Worm (Caenorhabditis elegans) whole organism, early embryonic: ENCODE measurements around the gene irld-25.
"Not testable (repeated sequence)": the region's sequence is repeated elsewhere in the genome, so short reads cannot be mapped to it uniquely, and the experiment has no call there.

ENCODE experiments used
- B0310.2 ChIP-seq: sonication (generic microtip); optimal IDR thresholded peaks from 2 replicates; lab custom pipeline; 2016; ENCODE audit warnings: mild to moderate bottlenecking, missing genetic modification characterization, missing compliant biosample characterization
- F13C5.2 ChIP-seq: sonication (generic microtip); optimal IDR thresholded peaks from 2 replicates; lab custom pipeline; 2017; ENCODE audit warnings: mild to moderate bottlenecking, missing genetic modification characterization, inconsistent platforms, missing compliant biosample characterization
- aly-1 ChIP-seq: sonication (generic microtip); optimal IDR thresholded peaks from 2 replicates; lab custom pipeline; 2016; ENCODE audit warnings: missing genetic modification characterization, missing compliant biosample characterization
- ama-1 ChIP-seq: fragments of 150-350 bp; optimal IDR thresholded peaks from 2 replicates; lab custom pipeline; 2014
- ceh-13 ChIP-seq: fragments of 200-800 bp; sonication (Bioruptor generic); optimal IDR thresholded peaks from 2 replicates; lab custom pipeline; 2018; ENCODE audit warnings: mild to moderate bottlenecking, missing genetic modification characterization, missing compliant biosample characterization
- ceh-36 ChIP-seq: sonication (generic microtip); optimal IDR thresholded peaks from 2 replicates; lab custom pipeline; 2016; ENCODE audit warnings: missing genetic modification characterization, inconsistent platforms, missing compliant biosample characterization
- ets-7 ChIP-seq: sonication (generic microtip); optimal IDR thresholded peaks from 2 replicates; lab custom pipeline; 2016; ENCODE audit warnings: missing genotype, missing genetic modification characterization, missing compliant biosample characterization
- flt-1 ChIP-seq: fragments of 200-800 bp; sonication (Bioruptor generic); IDR thresholded peaks from 2 replicates; pipeline ENCODE4 v1.3.6; 2022; ENCODE audit warnings: missing genetic modification characterization, missing compliant biosample characterization
- hmbx-1 ChIP-seq: sonication (generic microtip); optimal IDR thresholded peaks from 2 replicates; lab custom pipeline; 2016; ENCODE audit warnings: mild to moderate bottlenecking, missing genetic modification characterization, missing compliant biosample characterization
- hmg-4 ChIP-seq: fragments of 200-800 bp; sonication (Bioruptor generic); optimal IDR thresholded peaks from 2 replicates; lab custom pipeline; 2018; ENCODE audit warnings: mild to moderate bottlenecking, missing genetic modification characterization, missing compliant biosample characterization
- hnd-1 ChIP-seq: sonication (generic microtip); optimal IDR thresholded peaks from 2 replicates; lab custom pipeline; 2016; ENCODE audit warnings: missing genetic modification characterization, missing compliant biosample characterization
- pes-1 ChIP-seq: fragments of 200-800 bp; sonication (Bioruptor generic); IDR thresholded peaks from 2 replicates; pipeline ENCODE4 v1.3.6; 2022; ENCODE audit warnings: missing genetic modification reagents, missing genetic modification characterization, missing compliant biosample characterization
- scrt-1 ChIP-seq: fragments of 200-800 bp; sonication (Bioruptor generic); IDR thresholded peaks from 2 replicates; pipeline ENCODE4 v1.3.6; 2022; ENCODE audit warnings: missing genetic modification characterization, missing compliant biosample characterization
- sea-1 ChIP-seq: fragments of 200-800 bp; sonication (Bioruptor generic); conservative IDR thresholded peaks from 2 replicates; pipeline ENCODE4 v1.3.6; 2022; ENCODE audit warnings: missing genetic modification characterization, missing compliant biosample characterization
- tbx-11 ChIP-seq: fragments of 200-800 bp; sonication (Bioruptor generic); IDR thresholded peaks from 2 replicates; pipeline ENCODE4 v1.3.6; 2022; ENCODE audit warnings: missing genetic modification characterization, missing compliant biosample characterization
- tbx-37 ChIP-seq: fragments of 200-800 bp; sonication (Bioruptor generic); conservative IDR thresholded peaks from 2 replicates; pipeline ENCODE4 v1.3.6; 2022; ENCODE audit warnings: missing genetic modification reagents, missing genetic modification characterization, missing compliant biosample characterization
- tra-4 ChIP-seq: sonication (generic microtip); optimal IDR thresholded peaks from 2 replicates; lab custom pipeline; 2017; ENCODE audit warnings: missing genetic modification characterization, missing compliant biosample characterization

The irld-25 gene

ce11 chrV:15197955-15198354 lies 23.5 kb upstream of the irld-25 start, which contains the start of gene srw-1:
Gene srw-1 (plus strand): TSS chrV:15198255.
- TF ChIP-seq scrt-1 (no peak), tbx-37 (GFP tag; lab: Robert Waterston, UW) (no peak), ets-7 (no peak), ceh-36 (tag; lab: Kevin White, UChicago) (no peak), tra-4 (tag; lab: Kevin White, UChicago) (no peak), aly-1 (tag; lab: Kevin White, UChicago) (no peak), hmg-4 (GFP tag; lab: Kevin White, UChicago) (no peak), hmbx-1 (tag; lab: Kevin White, UChicago) (no peak)

- TF ChIP-seq hmg-4 (GFP tag; lab: Kevin White, UChicago) (no peak), sea-1 (GFP tag; lab: Robert Waterston, UW) (no peak), ama-1 (lab: Kevin White, UChicago) (no peak), tbx-11 (no peak), scrt-1 (no peak), tbx-37 (GFP tag; lab: Robert Waterston, UW) (no peak), B0310.2 (no peak), pes-1 (GFP tag; lab: Robert Waterston, UW) (no peak), flt-1 (GFP tag; lab: Robert Waterston, UW) (no peak), F13C5.2 (tag; lab: Kevin White, UChicago) (no peak), ceh-36 (tag; lab: Kevin White, UChicago) (no peak)
Measured at ce11 chrV:15199768-15200167, 21.7 kb upstream of the irld-25 start, which contains the start of gene Y75B12B.10. Gene Y75B12B.10 (plus strand): TSS chrV:15200068.

ce11 chrV:15207681-15208080 lies 13.7 kb upstream of the irld-25 start, which contains the start of gene C41G6.12:
Gene C41G6.12 (minus strand): TSS chrV:15207781.
- not testable (repeated sequence) for TF ChIP-seq tbx-37 (GFP tag; lab: Robert Waterston, UW); ets-7; flt-1 (GFP tag; lab: Robert Waterston, UW)

ce11 chrV:15211869-15212268 lies 9.6 kb upstream of the irld-25 start, which contains the start of gene sri-24:
Gene sri-24 (plus strand): TSS chrV:15212169.
- TF ChIP-seq scrt-1; ets-7; pes-1 (GFP tag; lab: Robert Waterston, UW): not testable (repeated sequence)

DNA sequence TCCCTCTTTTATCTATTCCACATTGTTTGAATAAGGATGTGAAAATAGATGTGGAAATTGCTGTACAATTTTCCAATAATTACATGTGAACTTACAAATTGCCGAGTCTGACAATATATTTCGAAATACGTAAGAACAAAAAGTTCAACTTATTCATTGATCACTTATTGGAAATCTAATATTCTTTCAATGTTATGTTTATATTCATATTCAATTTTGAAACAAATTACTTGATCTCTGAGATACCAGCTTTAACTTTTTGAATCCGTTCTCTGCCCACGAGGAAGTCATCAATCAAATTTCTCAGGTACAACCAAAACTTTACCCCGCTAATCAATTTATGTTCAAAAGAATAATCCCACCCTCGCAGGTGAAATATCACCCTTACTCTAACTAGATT lies 6.3 kb upstream of the irld-25 start, which contains the start of gene sri-26:
Gene sri-26, plus strand, starts transcription at position 301 of the 400 bp plus-strand sequence.
- TF ChIP-seq scrt-1; aly-1 (tag; lab: Kevin White, UChicago); hnd-1 (tag; lab: Kevin White, UChicago): not testable (repeated sequence)

ce11 chrV:15216705-15217104 lies 4.7 kb upstream of the irld-25 start, which contains the start of gene sri-25:
Gene sri-25 (plus strand): TSS chrV:15217005.
- no peak for TF ChIP-seq flt-1 (GFP tag; lab: Robert Waterston, UW)
- no peak for TF ChIP-seq pes-1 (GFP tag; lab: Robert Waterston, UW)
- no peak for TF ChIP-seq tbx-37 (GFP tag; lab: Robert Waterston, UW)
- TF ChIP-seq B0310.2 = no peak
- TF ChIP-seq tra-4 (tag; lab: Kevin White, UChicago) = no peak
- TF ChIP-seq ceh-36 (tag; lab: Kevin White, UChicago) = no peak
- no peak for TF ChIP-seq ama-1 (lab: Kevin White, UChicago)
- no peak for TF ChIP-seq F13C5.2 (tag; lab: Kevin White, UChicago)
- TF ChIP-seq ets-7 = no peak
- no peak for TF ChIP-seq ceh-13 (GFP tag; lab: Kevin White, UChicago)
- TF ChIP-seq aly-1 (tag; lab: Kevin White, UChicago) = no peak
- TF ChIP-seq hmg-4 (GFP tag; lab: Kevin White, UChicago) = no peak
- TF ChIP-seq tbx-11 = no peak
- no peak for TF ChIP-seq sea-1 (GFP tag; lab: Robert Waterston, UW)
- TF ChIP-seq hmbx-1 (tag; lab: Kevin White, UChicago) = no peak
- no peak for TF ChIP-seq scrt-1

- TF ChIP-seq tbx-37 (GFP tag; lab: Robert Waterston, UW) (no peak), hmbx-1 (tag; lab: Kevin White, UChicago) (no peak), ama-1 (lab: Kevin White, UChicago) (no peak), flt-1 (GFP tag; lab: Robert Waterston, UW) (no peak), tra-4 (tag; lab: Kevin White, UChicago) (no peak), ceh-36 (tag; lab: Kevin White, UChicago) (no peak), B0310.2 (no peak), aly-1 (tag; lab: Kevin White, UChicago) (no peak)
Measured at ce11 chrV:15223668-15224067, 2.2 kb downstream of the irld-25 start, which contains the start of gene srw-24. Gene srw-24 (plus strand): TSS chrV:15223968.

DNA sequence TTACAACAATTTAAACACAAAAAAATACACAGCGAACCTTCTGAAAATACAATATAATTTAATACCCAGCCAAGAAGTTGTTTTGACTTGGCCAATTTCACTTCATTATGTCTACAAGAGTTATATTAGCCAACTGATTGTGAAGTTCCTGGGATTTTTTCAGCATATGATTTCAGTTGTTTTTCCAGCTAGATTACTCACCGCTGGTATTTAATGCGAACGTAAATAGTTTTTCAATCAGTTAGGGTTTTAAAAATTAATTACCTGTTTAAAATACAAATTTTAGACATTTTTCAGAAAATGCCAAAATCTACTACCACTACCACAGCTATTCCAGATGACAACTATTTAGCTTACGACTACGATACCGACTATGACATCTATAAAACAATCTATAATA lies 4.2 kb downstream of the irld-25 start, which contains the start of gene srw-14:
Gene srw-14, plus strand, starts transcription at position 301 of the 400 bp plus-strand sequence.
- TF ChIP-seq sea-1 (GFP tag; lab: Robert Waterston, UW) = no peak
- TF ChIP-seq hmbx-1 (tag; lab: Kevin White, UChicago) = no peak

- no peak for TF ChIP-seq B0310.2
- no peak for TF ChIP-seq tra-4 (tag; lab: Kevin White, UChicago)
- TF ChIP-seq aly-1 (tag; lab: Kevin White, UChicago) = no peak
- no peak for TF ChIP-seq hmg-4 (GFP tag; lab: Kevin White, UChicago)
- TF ChIP-seq tbx-11 = no peak
- no peak for TF ChIP-seq flt-1 (GFP tag; lab: Robert Waterston, UW)
- TF ChIP-seq scrt-1 = no peak
- TF ChIP-seq ama-1 (lab: Kevin White, UChicago) = no peak
- no peak for TF ChIP-seq F13C5.2 (tag; lab: Kevin White, UChicago)
- no peak for TF ChIP-seq ets-7
- no peak for TF ChIP-seq pes-1 (GFP tag; lab: Robert Waterston, UW)
- no peak for TF ChIP-seq hmbx-1 (tag; lab: Kevin White, UChicago)
- no peak for TF ChIP-seq ceh-13 (GFP tag; lab: Kevin White, UChicago)
- no peak for TF ChIP-seq tbx-37 (GFP tag; lab: Robert Waterston, UW)
- TF ChIP-seq hnd-1 (tag; lab: Kevin White, UChicago) = no peak
- no peak for TF ChIP-seq ceh-36 (tag; lab: Kevin White, UChicago)
- no peak for TF ChIP-seq sea-1 (GFP tag; lab: Robert Waterston, UW)
Measured at ce11 chrV:15226206-15226605, 4.8 kb downstream of the irld-25 start.
